Worm (Caenorhabditis elegans): Measurements from ENCODE around the gene haly-1.

haly-1 gene

ce11 chrX:10877138-10877743 is 19.2 kb downstream of the haly-1 start, which contains the start of gene pgp-6:
Gene pgp-6, minus strand, starts transcription at chrX:10877425.
- TF ChIP-seq ref-1 (GFP tag; conservative IDR thresholded peaks at IDR 0.05) (no peak), ztf-23 (GFP tag; IDR thresholded peaks at IDR 0.05) (no peak), flt-1 (GFP tag; IDR thresholded peaks at IDR 0.05) (no peak), T22C8.4 (GFP tag; IDR thresholded peaks at IDR 0.05) (no peak), tab-1 (GFP tag; IDR thresholded peaks at IDR 0.05) (no peak), med-1 (GFP tag; optimal IDR thresholded peaks at IDR 0.05; ENCODE audit: insufficient read depth) (no peak), cog-1 (tag; optimal IDR thresholded peaks at IDR 0.05) (no peak), klf-2 (GFP tag; conservative IDR thresholded peaks at IDR 0.05) (no peak), ztf-29 (GFP tag; IDR thresholded peaks at IDR 0.05) (no peak)

- TF ChIP-seq med-1 (GFP tag; optimal IDR thresholded peaks at IDR 0.05; ENCODE audit: insufficient read depth) (no peak), tab-1 (GFP tag; IDR thresholded peaks at IDR 0.05) (no peak), klf-2 (GFP tag; conservative IDR thresholded peaks at IDR 0.05) (no peak), cog-1 (tag; optimal IDR thresholded peaks at IDR 0.05) (no peak), flt-1 (GFP tag; IDR thresholded peaks at IDR 0.05) (no peak), ztf-29 (GFP tag; IDR thresholded peaks at IDR 0.05) (no peak), ref-1 (GFP tag; conservative IDR thresholded peaks at IDR 0.05) (no peak), ztf-23 (GFP tag; IDR thresholded peaks at IDR 0.05) (no peak), T22C8.4 (GFP tag; IDR thresholded peaks at IDR 0.05) (no peak)
Measured at ce11 chrX:10870137-10870536, 26.3 kb downstream of the haly-1 start, which contains the start of gene pgp-7. Gene pgp-7, minus strand, starts transcription at chrX:10870237.

- TF ChIP-seq med-1 (GFP tag; optimal IDR thresholded peaks at IDR 0.05; ENCODE audit: insufficient read depth): no peak
- no peak for TF ChIP-seq ztf-23 (GFP tag; IDR thresholded peaks at IDR 0.05)
- TF ChIP-seq ztf-29 (GFP tag; IDR thresholded peaks at IDR 0.05): no peak
Measured at ce11 chrX:10864322-10864721, 32.1 kb downstream of the haly-1 start, which contains the start of gene pgp-8. Gene pgp-8, minus strand, starts transcription at chrX:10864422.

ce11 chrX:10862582-10862981 is 33.8 kb downstream of the haly-1 start:
- TF ChIP-seq med-1 (GFP tag; optimal IDR thresholded peaks at IDR 0.05; ENCODE audit: insufficient read depth) (no peak), ztf-23 (GFP tag; IDR thresholded peaks at IDR 0.05) (no peak), klf-2 (GFP tag; conservative IDR thresholded peaks at IDR 0.05) (no peak), flt-1 (GFP tag; IDR thresholded peaks at IDR 0.05) (no peak), T22C8.4 (GFP tag; IDR thresholded peaks at IDR 0.05) (no peak), ztf-29 (GFP tag; IDR thresholded peaks at IDR 0.05) (no peak), cog-1 (tag; optimal IDR thresholded peaks at IDR 0.05) (no peak), tab-1 (GFP tag; IDR thresholded peaks at IDR 0.05) (no peak), ref-1 (GFP tag; conservative IDR thresholded peaks at IDR 0.05) (no peak)

- no peak for TF ChIP-seq ztf-23 (GFP tag; IDR thresholded peaks at IDR 0.05)
- no peak for TF ChIP-seq ref-1 (GFP tag; conservative IDR thresholded peaks at IDR 0.05)
- TF ChIP-seq ztf-29 (GFP tag; IDR thresholded peaks at IDR 0.05): no peak
- TF ChIP-seq tab-1 (GFP tag; IDR thresholded peaks at IDR 0.05): no peak
Measured at ce11 chrX:10861673-10862072, 34.7 kb downstream of the haly-1 start.

- TF ChIP-seq cog-1 (tag; optimal IDR thresholded peaks at IDR 0.05) (no peak), ztf-29 (GFP tag; IDR thresholded peaks at IDR 0.05) (no peak), tab-1 (GFP tag; IDR thresholded peaks at IDR 0.05) (no peak), flt-1 (GFP tag; IDR thresholded peaks at IDR 0.05) (no peak), med-1 (GFP tag; optimal IDR thresholded peaks at IDR 0.05; ENCODE audit: insufficient read depth) (no peak), ref-1 (GFP tag; conservative IDR thresholded peaks at IDR 0.05) (no peak), T22C8.4 (GFP tag; IDR thresholded peaks at IDR 0.05) (no peak), klf-2 (GFP tag; conservative IDR thresholded peaks at IDR 0.05) (no peak), ztf-23 (GFP tag; IDR thresholded peaks at IDR 0.05) (no peak)
Measured at ce11 chrX:10859622-10860021, 36.8 kb downstream of the haly-1 start.

ce11 chrX:10859211-10859610 is 37.2 kb downstream of the haly-1 start, which contains the start of gene pgp-5:
Gene pgp-5, minus strand, starts transcription at chrX:10859297.
- TF ChIP-seq ztf-23 (GFP tag; IDR thresholded peaks at IDR 0.05) (no peak), T22C8.4 (GFP tag; IDR thresholded peaks at IDR 0.05) (no peak), tab-1 (GFP tag; IDR thresholded peaks at IDR 0.05) (no peak), med-1 (GFP tag; optimal IDR thresholded peaks at IDR 0.05; ENCODE audit: insufficient read depth) (no peak), cog-1 (tag; optimal IDR thresholded peaks at IDR 0.05) (no peak)

ce11 chrX:10853271-10853670 is 43.1 kb downstream of the haly-1 start:
- TF ChIP-seq klf-2 (GFP tag; conservative IDR thresholded peaks at IDR 0.05) (no peak), ztf-29 (GFP tag; IDR thresholded peaks at IDR 0.05) (no peak), cog-1 (tag; optimal IDR thresholded peaks at IDR 0.05) (no peak), T22C8.4 (GFP tag; IDR thresholded peaks at IDR 0.05) (no peak), med-1 (GFP tag; optimal IDR thresholded peaks at IDR 0.05; ENCODE audit: insufficient read depth) (no peak), flt-1 (GFP tag; IDR thresholded peaks at IDR 0.05) (no peak), ref-1 (GFP tag; conservative IDR thresholded peaks at IDR 0.05) (no peak), ztf-23 (GFP tag; IDR thresholded peaks at IDR 0.05) (no peak), tab-1 (GFP tag; IDR thresholded peaks at IDR 0.05) (no peak)

ce11 chrX:10851735-10852134 is 44.7 kb downstream of the haly-1 start:
- TF ChIP-seq tab-1 (GFP tag; IDR thresholded peaks at IDR 0.05) (no peak), T22C8.4 (GFP tag; IDR thresholded peaks at IDR 0.05) (no peak), flt-1 (GFP tag; IDR thresholded peaks at IDR 0.05) (no peak), klf-2 (GFP tag; conservative IDR thresholded peaks at IDR 0.05) (no peak), cog-1 (tag; optimal IDR thresholded peaks at IDR 0.05) (no peak), ztf-29 (GFP tag; IDR thresholded peaks at IDR 0.05) (no peak)

ce11 chrX:10851202-10851601 is 45.2 kb downstream of the haly-1 start:
- no peak for TF ChIP-seq klf-2 (GFP tag; conservative IDR thresholded peaks at IDR 0.05)
- no peak for TF ChIP-seq tab-1 (GFP tag; IDR thresholded peaks at IDR 0.05)
- TF ChIP-seq ztf-23 (GFP tag; IDR thresholded peaks at IDR 0.05): no peak
- TF ChIP-seq cog-1 (tag; optimal IDR thresholded peaks at IDR 0.05): no peak
- no peak for TF ChIP-seq flt-1 (GFP tag; IDR thresholded peaks at IDR 0.05)
- TF ChIP-seq med-1 (GFP tag; optimal IDR thresholded peaks at IDR 0.05; ENCODE audit: insufficient read depth): no peak
- TF ChIP-seq ref-1 (GFP tag; conservative IDR thresholded peaks at IDR 0.05): no peak
- TF ChIP-seq T22C8.4 (GFP tag; IDR thresholded peaks at IDR 0.05): no peak
- no peak for TF ChIP-seq ztf-29 (GFP tag; IDR thresholded peaks at IDR 0.05)
